Worm (Caenorhabditis elegans): ENCODE results near the gene eef-1A.2.

- TF ChIP-seq ceh-24 (tag; optimal IDR thresholded peaks at IDR 0.05) = no peak
- no peak for TF ChIP-seq hlh-15 (tag; optimal IDR thresholded peaks at IDR 0.05)
- no peak for TF ChIP-seq elt-2 (tag; optimal IDR thresholded peaks at IDR 0.05)
- TF ChIP-seq hlh-6 (tag; optimal IDR thresholded peaks at IDR 0.05) = no peak
- no peak for TF ChIP-seq tbx-2 (tag; optimal IDR thresholded peaks at IDR 0.05)
- no peak for TF ChIP-seq pros-1 (tag; optimal IDR thresholded peaks at IDR 0.05)
- TF ChIP-seq ama-1 (optimal IDR thresholded peaks at IDR 0.05) = no peak
- no peak for TF ChIP-seq ceh-14 (tag; optimal IDR thresholded peaks at IDR 0.05)
- TF ChIP-seq hlh-13 (GFP tag; optimal IDR thresholded peaks at IDR 0.05) = no peak
- TF ChIP-seq ceh-9 (tag; optimal IDR thresholded peaks at IDR 0.05) = no peak
- TF ChIP-seq ets-4 (tag; optimal IDR thresholded peaks at IDR 0.05) = no peak
- TF ChIP-seq madf-2 (tag; optimal IDR thresholded peaks at IDR 0.05) = no peak
- no peak for TF ChIP-seq nhr-11 (tag; optimal IDR thresholded peaks at IDR 0.05)
These were observed 3.3 kb downstream of the eef-1A.2 start for ce11 chrX:7826590-7827260.

Measured in whole organism, late embryonic.